Worm (Caenorhabditis elegans) whole organism, late embryonic: ENCODE results near the gene rack-1.

Experiments
- C38D4.7 ChIP-seq: fragments of 200-800 bp; sonication (Bioruptor generic); optimal IDR thresholded peaks from 2 replicates; lab custom pipeline; 2018; ENCODE audit warnings: mild to moderate bottlenecking, missing genetic modification characterization, moderate library complexity, missing compliant biosample characterization
- K02D7.2 ChIP-seq: sonication (generic microtip); optimal IDR thresholded peaks from 2 replicates; lab custom pipeline; 2017; ENCODE audit warnings: mild to moderate bottlenecking, missing genetic modification characterization, missing compliant biosample characterization
- K09A11.1 ChIP-seq: sonication (generic microtip); optimal IDR thresholded peaks from 2 replicates; lab custom pipeline; 2017; ENCODE audit warnings: antibody characterized with exemption, mild to moderate bottlenecking, missing genetic modification characterization, missing compliant biosample characterization; ENCODE audit not compliant: insufficient read depth
- T23F11.4 ChIP-seq: fragments of 200-800 bp; sonication (Bioruptor generic); optimal IDR thresholded peaks from 2 replicates; lab custom pipeline; 2018; ENCODE audit warnings: mild to moderate bottlenecking, missing genetic modification characterization, missing compliant biosample characterization
- Y22D7AL.16 ChIP-seq: sonication (generic microtip); optimal IDR thresholded peaks from 2 replicates; lab custom pipeline; 2016; ENCODE audit warnings: missing genetic modification characterization, missing compliant biosample characterization
- ahr-1 ChIP-seq: sonication (generic microtip); optimal IDR thresholded peaks from 2 replicates; lab custom pipeline; 2016; ENCODE audit warnings: missing genetic modification characterization, missing compliant biosample characterization
- ama-1 ChIP-seq: fragments of 150-350 bp; optimal IDR thresholded peaks from 2 replicates; lab custom pipeline; 2014
- ceh-14 ChIP-seq: sonication (generic microtip); optimal IDR thresholded peaks from 2 replicates; lab custom pipeline; 2016; ENCODE audit warnings: missing genotype, missing genetic modification characterization, missing compliant biosample characterization
- ceh-18 ChIP-seq: sonication (generic microtip); optimal IDR thresholded peaks from 2 replicates; lab custom pipeline; 2016; ENCODE audit warnings: missing genetic modification characterization, missing compliant biosample characterization
- ceh-2 ChIP-seq: sonication (generic microtip); optimal IDR thresholded peaks from 2 replicates; lab custom pipeline; 2016; ENCODE audit warnings: missing genotype, missing genetic modification characterization, missing compliant biosample characterization
- ceh-30 ChIP-seq: fragments of 150-350 bp; optimal IDR thresholded peaks from 2 replicates; lab custom pipeline; 2014; ENCODE audit warnings: missing biosample characterization, missing genetic modification characterization
- ceh-34 ChIP-seq: sonication (generic microtip); optimal IDR thresholded peaks from 2 replicates; lab custom pipeline; 2016; ENCODE audit warnings: mild to moderate bottlenecking, missing genetic modification characterization, missing compliant biosample characterization
- ceh-45 ChIP-seq: fragments of 200-800 bp; sonication (Bioruptor generic); IDR thresholded peaks from 2 replicates; pipeline ENCODE4 v1.3.6; 2022; ENCODE audit warnings: missing genetic modification reagents, missing genetic modification characterization, missing compliant biosample characterization
- ceh-48 ChIP-seq: sonication (generic microtip); optimal IDR thresholded peaks from 2 replicates; lab custom pipeline; 2016; ENCODE audit warnings: missing genetic modification characterization, inconsistent platforms, missing compliant biosample characterization
- che-1 ChIP-seq: sonication (generic microtip); optimal IDR thresholded peaks from 2 replicates; lab custom pipeline; 2016; ENCODE audit warnings: mild to moderate bottlenecking, missing genetic modification characterization, missing compliant biosample characterization
- dve-1 ChIP-seq: sonication (generic microtip); optimal IDR thresholded peaks from 2 replicates; lab custom pipeline; 2017; ENCODE audit warnings: antibody characterized with exemption, mild to moderate bottlenecking, missing genetic modification characterization, missing compliant biosample characterization
- elt-2 ChIP-seq: sonication (generic microtip); optimal IDR thresholded peaks from 2 replicates; lab custom pipeline; 2016; ENCODE audit warnings: missing genetic modification reagents, missing genetic modification characterization, missing compliant biosample characterization
- elt-4 ChIP-seq: sonication (generic microtip); optimal IDR thresholded peaks from 2 replicates; lab custom pipeline; 2016; ENCODE audit warnings: missing genetic modification characterization, missing compliant biosample characterization
- fkh-10 ChIP-seq: fragments of 150-350 bp; optimal IDR thresholded peaks from 2 replicates; lab custom pipeline; 2014; ENCODE audit warnings: missing biosample characterization, missing genetic modification reagents, missing genetic modification characterization
- fkh-6 ChIP-seq: sonication (generic microtip); optimal IDR thresholded peaks from 2 replicates; lab custom pipeline; 2016; ENCODE audit warnings: missing genetic modification characterization, missing compliant biosample characterization
- gmeb-2 ChIP-seq: sonication (generic microtip); optimal IDR thresholded peaks from 2 replicates; lab custom pipeline; 2016; ENCODE audit warnings: missing genetic modification characterization, inconsistent platforms, missing compliant biosample characterization
- hlh-6 ChIP-seq: sonication (generic microtip); optimal IDR thresholded peaks from 2 replicates; lab custom pipeline; 2016; ENCODE audit warnings: missing genotype, missing genetic modification characterization, missing compliant biosample characterization
- hlh-8 ChIP-seq: sonication (generic microtip); optimal IDR thresholded peaks from 2 replicates; lab custom pipeline; 2016; ENCODE audit warnings: missing genotype, missing genetic modification characterization, missing compliant biosample characterization
- nfya-1 ChIP-seq: sonication (generic microtip); optimal IDR thresholded peaks from 2 replicates; lab custom pipeline; 2017; ENCODE audit warnings: missing genetic modification characterization, mild to moderate bottlenecking, missing compliant biosample characterization, antibody characterized with exemption, moderate library complexity
- npax-4 ChIP-seq: sonication (generic microtip); optimal IDR thresholded peaks from 2 replicates; lab custom pipeline; 2016; ENCODE audit warnings: missing genetic modification characterization, missing compliant biosample characterization
- pag-3 ChIP-seq: sonication (generic microtip); optimal IDR thresholded peaks from 2 replicates; lab custom pipeline; 2016; ENCODE audit warnings: missing compliant biosample characterization, missing genetic modification characterization, borderline replicate concordance
- pat-9 ChIP-seq: fragments of 200-800 bp; sonication (Bioruptor generic); optimal IDR thresholded peaks from 2 replicates; lab custom pipeline; 2018; ENCODE audit warnings: mild to moderate bottlenecking, missing genetic modification characterization, moderate library complexity, missing compliant biosample characterization
- pax-1 ChIP-seq: fragments of 150-350 bp; optimal IDR thresholded peaks from 2 replicates; lab custom pipeline; 2014; ENCODE audit warnings: missing biosample characterization, missing genetic modification characterization
- pha-2 ChIP-seq: sonication (generic microtip); optimal IDR thresholded peaks from 2 replicates; lab custom pipeline; 2017; ENCODE audit warnings: mild to moderate bottlenecking, missing genetic modification characterization, missing compliant biosample characterization
- pqm-1 ChIP-seq: sonication (generic microtip); optimal IDR thresholded peaks from 2 replicates; lab custom pipeline; 2016; ENCODE audit warnings: missing genetic modification characterization, missing compliant biosample characterization
- ref-2 ChIP-seq: sonication (generic microtip); optimal IDR thresholded peaks from 2 replicates; lab custom pipeline; 2016; ENCODE audit warnings: missing genetic modification characterization, missing compliant biosample characterization
- rnt-1 ChIP-seq: sonication (generic microtip); optimal IDR thresholded peaks from 2 replicates; lab custom pipeline; 2016; ENCODE audit warnings: missing genetic modification characterization, missing compliant biosample characterization
- syd-9 ChIP-seq: sonication (generic microtip); optimal IDR thresholded peaks from 2 replicates; lab custom pipeline; 2016; ENCODE audit warnings: mild to moderate bottlenecking, missing genetic modification characterization, moderate library complexity, missing compliant biosample characterization
- tbx-2 ChIP-seq: sonication (generic microtip); optimal IDR thresholded peaks from 2 replicates; lab custom pipeline; 2016; ENCODE audit warnings: missing genetic modification characterization, missing compliant biosample characterization
- tbx-7 ChIP-seq: sonication (generic microtip); optimal IDR thresholded peaks from 2 replicates; lab custom pipeline; 2016; ENCODE audit warnings: missing genotype, missing genetic modification characterization, missing compliant biosample characterization
- unc-3 ChIP-seq, 2 experiments: fragments of 200-800 bp in 1 of 2; sonication (Bioruptor generic) in 1 of 2; sonication (generic microtip) in 1 of 2; conservative IDR thresholded peaks in 1 of 2; optimal IDR thresholded peaks in 1 of 2; 2 replicates each; pipeline versions ENCODE4 v1.3.6 to Lab custom; 2016 to 2022; ENCODE audit warnings: missing compliant biosample characterization in 2 of 2, missing genetic modification characterization in 2 of 2, missing genetic modification reagents in 1 of 2
- unc-42 ChIP-seq: sonication (generic microtip); optimal IDR thresholded peaks from 2 replicates; lab custom pipeline; 2016; ENCODE audit warnings: missing genotype, missing genetic modification characterization, missing compliant biosample characterization
- unc-55 ChIP-seq: sonication (generic microtip); optimal IDR thresholded peaks from 2 replicates; lab custom pipeline; 2017; ENCODE audit warnings: missing biosample characterization, missing genetic modification reagents, missing genetic modification characterization
- zip-5 ChIP-seq: sonication (generic microtip); optimal IDR thresholded peaks from 2 replicates; lab custom pipeline; 2016; ENCODE audit warnings: missing genetic modification characterization, missing compliant biosample characterization
- ztf-16 ChIP-seq: sonication (generic microtip); optimal IDR thresholded peaks from 2 replicates; lab custom pipeline; 2017; ENCODE audit warnings: missing genetic modification characterization, missing compliant biosample characterization

Gene rack-1

DNA sequence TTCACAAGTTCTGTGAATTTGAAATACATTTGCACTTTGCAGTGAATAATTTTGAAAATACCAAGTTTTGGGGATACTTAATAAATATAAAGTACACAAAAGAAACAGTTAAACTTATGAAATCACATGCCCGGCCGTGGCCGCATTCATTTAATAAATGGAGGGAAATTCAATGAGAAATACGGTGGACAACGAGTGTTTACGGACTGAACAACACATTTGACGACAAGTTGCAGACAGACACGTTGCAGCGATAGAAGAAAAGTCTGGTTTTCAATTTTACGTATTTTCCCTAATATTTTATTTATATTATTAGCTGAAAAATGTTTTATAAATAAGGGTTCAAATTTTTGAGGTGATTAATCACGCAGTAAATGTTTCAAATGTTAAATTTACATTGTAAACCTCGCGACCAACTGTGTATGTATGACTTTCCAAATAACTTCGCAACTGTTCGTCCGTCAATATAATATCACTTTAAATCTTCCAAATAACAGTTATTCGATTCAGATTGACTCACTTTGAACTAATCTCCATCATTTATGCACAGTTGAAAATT, 25.0 kb upstream of the rack-1 start, which contains the start of gene copg-1:
Gene copg-1, plus strand, starts transcription at position 509 of the 559 bp plus-strand sequence.
- TF ChIP-seq unc-42 (tag; lab: Kevin White, UChicago), result peak; percentile 84
- TF ChIP-seq tbx-2 (tag; lab: Kevin White, UChicago), result no peak
- TF ChIP-seq nfya-1 (tag; lab: Kevin White, UChicago), result peak; percentile 28

ce11 chrIV:10153479-10153878, 23.0 kb upstream of the rack-1 start:
- TF ChIP-seq ahr-1 (tag; lab: Kevin White, UChicago) (no peak), fkh-6 (tag; lab: Kevin White, UChicago) (no peak), hlh-8 (tag; lab: Kevin White, UChicago) (no peak), T23F11.4 (no peak)

ce11 chrIV:10155475-10155874, 21.0 kb upstream of the rack-1 start, which contains the start of gene ttr-54:
Gene ttr-54 (plus strand): TSS chrIV:10155775.
- no peak for TF ChIP-seq npax-4 (tag; lab: Kevin White, UChicago)

ce11 chrIV:10157034-10157433, 19.4 kb upstream of the rack-1 start:
- TF ChIP-seq pat-9 (no peak), K02D7.2 (no peak), rnt-1 (no peak), ama-1 (no peak), gmeb-2 (tag; lab: Kevin White, UChicago) (no peak), fkh-10 (GFP tag; lab: Kevin White, UChicago) (no peak), ceh-14 (tag; lab: Kevin White, UChicago) (no peak), ceh-48 (tag; lab: Kevin White, UChicago) (no peak), T23F11.4 (no peak), ceh-45 (GFP tag; lab: Robert Waterston, UW) (no peak), dve-1 (tag; lab: Kevin White, UChicago) (no peak), pax-1 (tag; lab: Kevin White, UChicago) (no peak), C38D4.7 (GFP tag; lab: Kevin White, UChicago) (no peak), ref-2 (tag; lab: Kevin White, UChicago) (no peak), syd-9 (tag; lab: Kevin White, UChicago) (no peak), K09A11.1 (tag; lab: Kevin White, UChicago) (no peak), ceh-30 (tag; lab: Kevin White, UChicago) (no peak)

- no peak for TF ChIP-seq Y22D7AL.16
- TF ChIP-seq che-1, result no peak
- no peak for TF ChIP-seq ceh-18 (tag; lab: Kevin White, UChicago)
- no peak for TF ChIP-seq ama-1
- no peak for TF ChIP-seq pqm-1
- no peak for TF ChIP-seq zip-5 (tag; lab: Kevin White, UChicago)
- no peak for TF ChIP-seq ceh-14 (tag; lab: Kevin White, UChicago)
Measured at ce11 chrIV:10157489-10158088, 18.9 kb upstream of the rack-1 start, which contains the start of gene ttr-53. Gene ttr-53 (plus strand): TSS chrIV:10158038.

DNA sequence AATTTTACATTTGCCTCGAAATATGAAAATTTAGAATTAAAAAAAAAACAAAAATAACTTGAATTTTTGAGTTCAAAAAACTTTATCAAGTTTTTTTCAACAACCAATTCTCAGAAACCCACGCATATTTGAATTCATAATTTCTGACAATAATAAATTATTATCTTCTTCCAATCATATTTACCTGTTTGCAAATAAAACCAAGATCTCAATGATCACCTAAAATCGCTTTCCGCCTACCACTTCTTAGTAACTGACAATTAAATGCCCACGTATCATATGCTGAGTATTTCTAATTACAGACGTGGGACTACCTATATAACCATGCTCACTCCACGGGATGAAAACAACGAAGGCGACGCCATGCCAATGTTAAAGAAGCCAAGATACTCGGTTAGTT, 14.8 kb upstream of the rack-1 start, which contains the start of gene pps-1:
Gene pps-1, plus strand, starts transcription at position 301 of the 400 bp plus-strand sequence.
- TF ChIP-seq hlh-6 (tag; lab: Kevin White, UChicago), result no peak
- no peak for TF ChIP-seq tbx-7 (tag; lab: Kevin White, UChicago)
- TF ChIP-seq ceh-18 (tag; lab: Kevin White, UChicago), result no peak
- no peak for TF ChIP-seq tbx-2 (tag; lab: Kevin White, UChicago)
- no peak for TF ChIP-seq ama-1
- no peak for TF ChIP-seq ceh-34 (tag; lab: Kevin White, UChicago)
- TF ChIP-seq T23F11.4, result no peak
- TF ChIP-seq unc-3 (GFP tag; conservative IDR thresholded peaks at IDR 0.05; lab: Robert Waterston, UW), result no peak
- no peak for TF ChIP-seq unc-3 (tag; optimal IDR thresholded peaks at IDR 0.05; lab: Kevin White, UChicago)
- no peak for TF ChIP-seq elt-2 (tag; lab: Kevin White, UChicago)
- no peak for TF ChIP-seq elt-4 (tag; lab: Kevin White, UChicago)
- no peak for TF ChIP-seq ztf-16 (tag; lab: Kevin White, UChicago)
- TF ChIP-seq ceh-30 (tag; lab: Kevin White, UChicago), result no peak
- no peak for TF ChIP-seq unc-55
- TF ChIP-seq pha-2, result no peak
- TF ChIP-seq ceh-2 (tag; lab: Kevin White, UChicago), result no peak
- TF ChIP-seq pag-3 (tag; lab: Kevin White, UChicago), result no peak
